Worm (Caenorhabditis elegans) whole organism, late embryonic: Measurements from ENCODE around the gene Y97E10AL.1.

Experiments used
- C08G9.2 ChIP-seq: sonication (generic microtip); optimal IDR thresholded peaks from 2 replicates; lab custom pipeline; 2016; ENCODE audit warnings: mild to moderate bottlenecking, missing genetic modification characterization, moderate library complexity, missing compliant biosample characterization
- C38D4.7 ChIP-seq: fragments of 200-800 bp; sonication (Bioruptor generic); optimal IDR thresholded peaks from 2 replicates; lab custom pipeline; 2018; ENCODE audit warnings: mild to moderate bottlenecking, missing genetic modification characterization, moderate library complexity, missing compliant biosample characterization
- F13H6.1 ChIP-seq: sonication (generic microtip); optimal IDR thresholded peaks from 2 replicates; lab custom pipeline; 2016; ENCODE audit warnings: missing genetic modification characterization, missing compliant biosample characterization
- K02D7.2 ChIP-seq: sonication (generic microtip); optimal IDR thresholded peaks from 2 replicates; lab custom pipeline; 2017; ENCODE audit warnings: mild to moderate bottlenecking, missing genetic modification characterization, missing compliant biosample characterization
- Y22D7AL.16 ChIP-seq: sonication (generic microtip); optimal IDR thresholded peaks from 2 replicates; lab custom pipeline; 2016; ENCODE audit warnings: missing genetic modification characterization, missing compliant biosample characterization
- ahr-1 ChIP-seq: sonication (generic microtip); optimal IDR thresholded peaks from 2 replicates; lab custom pipeline; 2016; ENCODE audit warnings: missing genetic modification characterization, missing compliant biosample characterization
- ama-1 ChIP-seq: fragments of 150-350 bp; optimal IDR thresholded peaks from 2 replicates; lab custom pipeline; 2014
- ceh-18 ChIP-seq: sonication (generic microtip); optimal IDR thresholded peaks from 2 replicates; lab custom pipeline; 2016; ENCODE audit warnings: missing genetic modification characterization, missing compliant biosample characterization
- ceh-22 ChIP-seq: sonication (generic microtip); optimal IDR thresholded peaks from 2 replicates; lab custom pipeline; 2017; ENCODE audit warnings: missing biosample characterization, missing genetic modification characterization
- ceh-24 ChIP-seq: sonication (generic microtip); optimal IDR thresholded peaks from 2 replicates; lab custom pipeline; 2016; ENCODE audit warnings: mild to moderate bottlenecking, missing genetic modification characterization, missing compliant biosample characterization
- ceh-30 ChIP-seq: fragments of 150-350 bp; optimal IDR thresholded peaks from 2 replicates; lab custom pipeline; 2014; ENCODE audit warnings: missing biosample characterization, missing genetic modification characterization
- ceh-31 ChIP-seq: sonication (generic microtip); optimal IDR thresholded peaks from 2 replicates; lab custom pipeline; 2016; ENCODE audit warnings: missing genetic modification characterization, missing compliant biosample characterization
- ceh-45 ChIP-seq: fragments of 200-800 bp; sonication (Bioruptor generic); IDR thresholded peaks from 2 replicates; pipeline ENCODE4 v1.3.6; 2022; ENCODE audit warnings: missing genetic modification reagents, missing genetic modification characterization, missing compliant biosample characterization
- ceh-48 ChIP-seq: sonication (generic microtip); optimal IDR thresholded peaks from 2 replicates; lab custom pipeline; 2016; ENCODE audit warnings: missing genetic modification characterization, inconsistent platforms, missing compliant biosample characterization
- ceh-6 ChIP-seq: fragments of 200-800 bp; sonication (Bioruptor generic); optimal IDR thresholded peaks from 2 replicates; lab custom pipeline; 2018; ENCODE audit warnings: mild to moderate bottlenecking, missing genetic modification characterization, missing compliant biosample characterization
- ceh-9 ChIP-seq: sonication (generic microtip); optimal IDR thresholded peaks from 2 replicates; lab custom pipeline; 2016; ENCODE audit warnings: mild to moderate bottlenecking, missing genetic modification characterization, inconsistent platforms, missing compliant biosample characterization
- che-1 ChIP-seq: sonication (generic microtip); optimal IDR thresholded peaks from 2 replicates; lab custom pipeline; 2016; ENCODE audit warnings: mild to moderate bottlenecking, missing genetic modification characterization, missing compliant biosample characterization
- dmd-4 ChIP-seq: sonication (generic microtip); optimal IDR thresholded peaks from 2 replicates; lab custom pipeline; 2016; ENCODE audit warnings: borderline replicate concordance, missing genetic modification characterization, missing compliant biosample characterization
- elt-2 ChIP-seq: sonication (generic microtip); optimal IDR thresholded peaks from 2 replicates; lab custom pipeline; 2016; ENCODE audit warnings: missing genetic modification reagents, missing genetic modification characterization, missing compliant biosample characterization
- fax-1 ChIP-seq: sonication (generic microtip); optimal IDR thresholded peaks from 2 replicates; lab custom pipeline; 2016; ENCODE audit warnings: missing genotype, missing genetic modification characterization, missing compliant biosample characterization
- fkh-10 ChIP-seq: fragments of 150-350 bp; optimal IDR thresholded peaks from 2 replicates; lab custom pipeline; 2014; ENCODE audit warnings: missing biosample characterization, missing genetic modification reagents, missing genetic modification characterization
- fkh-6 ChIP-seq: sonication (generic microtip); optimal IDR thresholded peaks from 2 replicates; lab custom pipeline; 2016; ENCODE audit warnings: missing genetic modification characterization, missing compliant biosample characterization
- hlh-13 ChIP-seq: fragments of 200-800 bp; sonication (Bioruptor generic); optimal IDR thresholded peaks from 2 replicates; lab custom pipeline; 2018; ENCODE audit warnings: mild to moderate bottlenecking, missing genetic modification characterization, missing compliant biosample characterization
- hlh-30 ChIP-seq: sonication (generic microtip); optimal IDR thresholded peaks from 2 replicates; lab custom pipeline; 2017; ENCODE audit warnings: antibody characterized with exemption, missing genetic modification characterization, missing compliant biosample characterization; ENCODE audit not compliant: insufficient read depth
- lim-6 ChIP-seq: sonication (generic microtip); optimal IDR thresholded peaks from 2 replicates; lab custom pipeline; 2016; ENCODE audit warnings: missing genetic modification characterization, missing compliant biosample characterization
- nfya-1 ChIP-seq: sonication (generic microtip); optimal IDR thresholded peaks from 2 replicates; lab custom pipeline; 2017; ENCODE audit warnings: missing genetic modification characterization, mild to moderate bottlenecking, missing compliant biosample characterization, antibody characterized with exemption, moderate library complexity
- nhr-11 ChIP-seq: fragments of 150-350 bp; optimal IDR thresholded peaks from 2 replicates; lab custom pipeline; 2014; ENCODE audit warnings: missing biosample characterization, missing genetic modification characterization
- pag-3 ChIP-seq: sonication (generic microtip); optimal IDR thresholded peaks from 2 replicates; lab custom pipeline; 2016; ENCODE audit warnings: missing compliant biosample characterization, missing genetic modification characterization, borderline replicate concordance
- pat-9 ChIP-seq: fragments of 200-800 bp; sonication (Bioruptor generic); optimal IDR thresholded peaks from 2 replicates; lab custom pipeline; 2018; ENCODE audit warnings: mild to moderate bottlenecking, missing genetic modification characterization, moderate library complexity, missing compliant biosample characterization
- pqm-1 ChIP-seq: sonication (generic microtip); optimal IDR thresholded peaks from 2 replicates; lab custom pipeline; 2016; ENCODE audit warnings: missing genetic modification characterization, missing compliant biosample characterization
- ref-2 ChIP-seq: sonication (generic microtip); optimal IDR thresholded peaks from 2 replicates; lab custom pipeline; 2016; ENCODE audit warnings: missing genetic modification characterization, missing compliant biosample characterization
- sox-2 ChIP-seq: fragments of 200-800 bp; sonication (Bioruptor generic); IDR thresholded peaks from 2 replicates; pipeline ENCODE4 v1.3.6; 2022; ENCODE audit warnings: missing genetic modification reagents, missing genetic modification characterization, missing compliant biosample characterization
- sox-4 ChIP-seq: sonication (generic microtip); optimal IDR thresholded peaks from 2 replicates; lab custom pipeline; 2017; ENCODE audit warnings: mild to moderate bottlenecking, missing genetic modification characterization, inconsistent platforms, missing compliant biosample characterization
- syd-9 ChIP-seq: sonication (generic microtip); optimal IDR thresholded peaks from 2 replicates; lab custom pipeline; 2016; ENCODE audit warnings: mild to moderate bottlenecking, missing genetic modification characterization, moderate library complexity, missing compliant biosample characterization
- ttx-3 ChIP-seq: sonication (generic microtip); optimal IDR thresholded peaks from 2 replicates; lab custom pipeline; 2016; ENCODE audit warnings: missing genetic modification reagents, missing genetic modification characterization, missing compliant biosample characterization
- unc-3 ChIP-seq, 2 experiments: fragments of 200-800 bp in 1 of 2; sonication (Bioruptor generic) in 1 of 2; sonication (generic microtip) in 1 of 2; conservative IDR thresholded peaks in 1 of 2; optimal IDR thresholded peaks in 1 of 2; 2 replicates each; pipeline versions ENCODE4 v1.3.6 to Lab custom; 2016 to 2022; ENCODE audit warnings: missing compliant biosample characterization in 2 of 2, missing genetic modification characterization in 2 of 2, missing genetic modification reagents in 1 of 2
- unc-55 ChIP-seq: sonication (generic microtip); optimal IDR thresholded peaks from 2 replicates; lab custom pipeline; 2017; ENCODE audit warnings: missing biosample characterization, missing genetic modification reagents, missing genetic modification characterization
- unc-86 ChIP-seq: sonication (generic microtip); optimal IDR thresholded peaks from 2 replicates; lab custom pipeline; 2016; ENCODE audit warnings: missing genetic modification characterization, missing compliant biosample characterization
- zip-5 ChIP-seq: sonication (generic microtip); optimal IDR thresholded peaks from 2 replicates; lab custom pipeline; 2016; ENCODE audit warnings: missing genetic modification characterization, missing compliant biosample characterization
- ztf-16 ChIP-seq: sonication (generic microtip); optimal IDR thresholded peaks from 2 replicates; lab custom pipeline; 2017; ENCODE audit warnings: missing genetic modification characterization, missing compliant biosample characterization

Gene Y97E10AL.1

DNA sequence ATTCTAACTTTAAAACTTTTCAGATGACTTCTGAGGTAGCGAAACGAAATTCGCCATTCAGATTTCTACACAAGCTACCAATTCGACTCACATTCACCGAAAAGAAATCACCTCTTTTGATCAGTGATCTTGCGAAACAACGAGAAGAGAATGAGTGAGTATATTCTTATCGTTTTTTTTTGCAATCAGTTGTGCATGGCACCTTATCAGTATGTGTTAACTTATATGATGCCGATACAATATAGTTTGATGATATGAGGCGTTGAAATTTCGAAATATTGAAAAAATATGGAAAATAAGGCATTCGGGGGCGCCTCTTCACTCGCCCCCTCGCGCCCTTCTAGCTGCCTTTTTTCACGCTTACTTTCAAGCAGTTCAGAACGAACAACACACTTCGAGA, 32.0 kb downstream of the Y97E10AL.1 start:
- TF ChIP-seq pat-9 (tag; lab: Kevin White, UChicago) (no peak), F13H6.1 (tag; lab: Kevin White, UChicago) (no peak), che-1 (no peak), unc-86 (no peak), elt-2 (peak; percentile 97)

DNA sequence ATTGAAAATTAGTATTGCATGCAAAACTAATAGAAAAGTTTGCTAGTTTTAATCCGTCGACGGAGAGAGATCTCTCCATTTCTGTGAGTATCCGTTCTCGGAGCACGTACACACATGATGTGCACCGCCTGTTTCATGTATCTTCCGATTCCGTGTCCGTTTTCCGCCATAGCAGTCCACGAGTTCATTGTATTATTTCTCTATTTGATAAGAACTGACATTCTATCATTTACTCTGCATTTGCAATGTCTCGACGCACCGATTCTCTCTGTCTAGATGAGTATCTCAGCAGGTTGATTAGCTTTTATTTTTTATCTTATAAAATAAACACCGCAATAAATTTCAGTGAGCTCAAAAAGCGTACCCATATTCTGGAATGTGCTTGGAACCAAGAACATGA, 33.0 kb downstream of the Y97E10AL.1 start:
- no peak for TF ChIP-seq nfya-1
- no peak for TF ChIP-seq fkh-6 (tag; lab: Kevin White, UChicago)
- TF ChIP-seq ceh-48: no peak
- no peak for TF ChIP-seq ref-2 (tag; lab: Kevin White, UChicago)
- TF ChIP-seq ceh-18 (tag; lab: Kevin White, UChicago): no peak
- no peak for TF ChIP-seq nhr-11 (tag; lab: Kevin White, UChicago)
- TF ChIP-seq C08G9.2 (tag; lab: Kevin White, UChicago): no peak
- TF ChIP-seq fax-1: no peak
- TF ChIP-seq dmd-4 (tag; lab: Kevin White, UChicago): no peak
- TF ChIP-seq K02D7.2: no peak
- TF ChIP-seq ttx-3 (tag; lab: Kevin White, UChicago): no peak
- TF ChIP-seq ahr-1 (tag; lab: Kevin White, UChicago): no peak
- no peak for TF ChIP-seq ama-1 (lab: Kevin White, UChicago)
- TF ChIP-seq syd-9 (tag; lab: Kevin White, UChicago): no peak
- TF ChIP-seq ceh-6 (GFP tag; lab: Kevin White, UChicago): no peak

DNA sequence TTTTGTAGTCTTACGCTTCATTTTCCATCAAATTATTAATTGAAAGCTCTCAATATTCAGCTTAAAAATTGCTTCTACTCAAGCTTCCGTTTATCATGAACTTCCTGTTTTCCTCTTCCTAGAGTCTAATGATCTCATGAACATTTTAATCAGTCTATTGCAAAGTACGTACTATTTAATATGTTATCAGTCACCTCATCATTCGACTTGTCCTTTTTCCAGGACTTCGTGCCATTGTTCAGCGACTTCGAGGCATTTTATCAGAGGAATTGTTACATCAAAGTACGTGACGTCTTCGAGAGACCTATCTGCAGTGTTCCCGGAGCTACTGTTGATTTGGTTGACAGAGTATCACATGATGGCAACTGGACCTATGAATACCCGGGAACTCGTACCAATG, 33.8 kb downstream of the Y97E10AL.1 start:
- TF ChIP-seq dmd-4 (tag; lab: Kevin White, UChicago): no peak
- no peak for TF ChIP-seq ceh-30 (tag; lab: Kevin White, UChicago)
- TF ChIP-seq hlh-30 (tag; lab: Kevin White, UChicago): peak; percentile 18
- TF ChIP-seq Y22D7AL.16: no peak

DNA sequence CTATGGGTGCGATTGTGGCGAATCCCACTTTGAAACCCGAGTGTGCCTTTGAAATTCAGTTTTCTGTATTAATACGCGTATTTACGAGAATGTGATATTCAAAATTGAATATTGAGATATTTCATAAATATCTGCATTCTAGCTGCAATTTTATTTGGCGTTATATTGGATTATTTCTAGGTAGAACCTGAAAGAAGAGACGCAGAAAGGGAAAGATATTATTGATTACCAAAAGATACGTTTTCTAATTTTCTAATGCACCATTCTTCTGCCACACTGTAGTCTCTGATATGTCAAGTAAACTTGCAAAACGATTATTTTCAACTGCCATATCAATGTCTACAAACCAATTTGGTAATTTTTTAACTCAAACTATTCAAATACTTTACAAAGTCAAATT, 36.1 kb downstream of the Y97E10AL.1 start, which contains the start of gene ech-3:
Gene ech-3, plus strand, starts transcription at position 178 of the 400 bp plus-strand sequence.
- no peak for TF ChIP-seq ceh-9 (tag; lab: Kevin White, UChicago)
- TF ChIP-seq C38D4.7 (GFP tag; lab: Kevin White, UChicago): no peak

DNA sequence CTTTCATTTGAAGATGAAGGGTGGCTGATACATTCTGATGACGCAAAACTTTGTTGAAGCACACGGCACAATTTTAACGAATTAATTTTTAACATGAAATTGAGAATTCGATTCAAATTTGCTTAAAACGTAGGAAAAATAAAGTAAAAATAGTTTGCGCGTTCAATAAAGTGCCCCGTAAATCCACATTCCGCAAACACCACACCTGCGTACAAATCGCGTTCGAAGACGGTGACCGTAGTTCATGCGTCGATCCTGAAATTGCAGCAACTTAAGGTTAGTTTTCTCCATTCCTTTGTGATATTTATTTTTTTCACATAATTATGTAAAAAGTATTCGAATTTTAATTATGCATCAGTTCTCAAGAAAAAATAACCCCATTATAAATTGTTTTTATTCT, 38.8 kb downstream of the Y97E10AL.1 start, which contains the start of gene F43H9.3:
Gene F43H9.3, minus strand, starts transcription at position 189 of the 400 bp plus-strand sequence.
- TF ChIP-seq nfya-1: no peak

DNA sequence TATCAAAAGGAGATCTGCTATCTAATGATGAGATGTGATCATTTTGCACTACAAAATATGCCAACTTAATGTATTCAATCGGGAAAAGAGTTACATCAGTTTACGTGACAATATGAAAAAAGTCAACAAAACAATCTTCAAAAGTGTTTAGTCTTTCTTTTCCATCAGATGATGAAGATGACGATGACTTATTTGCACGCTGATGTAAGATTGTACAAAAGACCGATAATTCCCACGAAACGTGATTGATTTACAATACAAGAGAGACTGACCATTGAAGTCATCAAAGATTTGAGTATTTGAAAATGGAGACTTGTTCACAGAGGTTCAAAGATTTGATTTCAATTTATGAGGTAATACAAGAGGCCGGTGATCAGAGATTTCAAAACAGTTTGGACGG, 39.3 kb downstream of the Y97E10AL.1 start:
- TF ChIP-seq K02D7.2: no peak

DNA sequence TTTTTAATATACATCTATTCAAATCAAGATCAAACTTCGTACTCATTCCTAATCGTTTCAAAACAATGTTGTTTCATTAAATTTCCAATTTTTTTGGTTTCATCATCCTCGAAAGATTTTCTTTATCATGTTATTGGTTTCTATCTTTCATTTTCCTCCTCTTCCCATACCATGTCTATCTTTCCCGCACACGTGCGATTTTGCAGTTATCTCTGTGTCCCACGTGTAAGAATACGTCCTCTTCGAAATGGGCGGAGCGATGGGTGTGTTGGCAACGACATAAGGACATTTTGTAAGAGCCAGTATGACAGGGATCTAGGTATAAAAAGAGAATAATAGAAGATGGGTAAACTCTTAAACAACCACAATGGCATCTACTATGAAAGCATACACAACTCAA, 40.4 kb downstream of the Y97E10AL.1 start, which contains the start of gene F43H9.4:
Gene F43H9.4, plus strand, starts transcription at position 366 of the 400 bp plus-strand sequence.
- TF ChIP-seq fax-1: no peak
- no peak for TF ChIP-seq pqm-1 (tag; lab: Kevin White, UChicago)
- no peak for TF ChIP-seq ceh-45 (GFP tag; lab: Robert Waterston, UW)
- TF ChIP-seq zip-5 (tag; lab: Kevin White, UChicago): no peak
- TF ChIP-seq ceh-31 (tag; lab: Kevin White, UChicago): no peak
- TF ChIP-seq ceh-30 (tag; lab: Kevin White, UChicago): no peak
- no peak for TF ChIP-seq ceh-22 (tag; lab: Kevin White, UChicago)
- TF ChIP-seq hlh-13: no peak
- TF ChIP-seq unc-55 (GFP tag; lab: Kevin White, UChicago): no peak
- no peak for TF ChIP-seq lim-6 (tag; lab: Kevin White, UChicago)
- TF ChIP-seq ceh-18 (tag; lab: Kevin White, UChicago): no peak
- no peak for TF ChIP-seq ztf-16 (tag; lab: Kevin White, UChicago)
- no peak for TF ChIP-seq sox-2 (GFP tag; lab: Robert Waterston, UW)
- TF ChIP-seq sox-4 (tag; lab: Kevin White, UChicago): no peak
- TF ChIP-seq fkh-10: no peak
- TF ChIP-seq pag-3 (tag; lab: Kevin White, UChicago): no peak
- TF ChIP-seq ceh-48: no peak
- no peak for TF ChIP-seq unc-3 (GFP tag; conservative IDR thresholded peaks at IDR 0.05; lab: Robert Waterston, UW)
- TF ChIP-seq unc-3 (tag; optimal IDR thresholded peaks at IDR 0.05; lab: Kevin White, UChicago): no peak
- TF ChIP-seq nhr-11 (tag; lab: Kevin White, UChicago): no peak
- no peak for TF ChIP-seq ceh-24 (tag; lab: Kevin White, UChicago)
